Worm (Caenorhabditis elegans) whole organism, L1 larva: ENCODE data around the gene gpr-2.
A peak's percentile ranks its signal among the peaks of the same experiment; 100 is the strongest.

Experiments used
- C04F5.9 ChIP-seq: sonication (generic microtip); optimal IDR thresholded peaks from 2 replicates; lab custom pipeline; 2016; ENCODE audit warnings: missing genetic modification characterization, missing compliant biosample characterization
- C34B4.2 ChIP-seq: sonication (generic microtip); optimal IDR thresholded peaks from 2 replicates; lab custom pipeline; 2017; ENCODE audit warnings: mild to moderate bottlenecking, missing genetic modification characterization, missing compliant biosample characterization
- F16B12.6 ChIP-seq: fragments of 150-350 bp; optimal IDR thresholded peaks from 2 replicates; lab custom pipeline; 2014; ENCODE audit warnings: missing biosample characterization, missing genetic modification characterization
- Y116A8C.19 ChIP-seq: sonication (generic microtip); optimal IDR thresholded peaks from 2 replicates; lab custom pipeline; 2016; ENCODE audit warnings: missing compliant biosample characterization, missing genetic modification characterization, borderline replicate concordance
- aha-1 ChIP-seq: fragments of 150-350 bp; optimal IDR thresholded peaks from 2 replicates; lab custom pipeline; 2014; ENCODE audit warnings: missing biosample characterization, missing genetic modification characterization
- ama-1 ChIP-seq: fragments of 150-350 bp; optimal IDR thresholded peaks from 2 replicates; lab custom pipeline; 2014
- blmp-1 ChIP-seq: fragments of 150-350 bp; optimal IDR thresholded peaks from 2 replicates; lab custom pipeline; 2014; ENCODE audit warnings: missing biosample characterization, missing genetic modification characterization
- ceh-63 ChIP-seq: fragments of 200-800 bp; sonication (Bioruptor generic); optimal IDR thresholded peaks from 2 replicates; lab custom pipeline; 2018; ENCODE audit warnings: mild to moderate bottlenecking, missing genetic modification characterization, missing compliant biosample characterization
- ceh-88 ChIP-seq: fragments of 200-800 bp; sonication (Bioruptor generic); IDR thresholded peaks from 2 replicates; pipeline ENCODE4 v1.3.6; 2022; ENCODE audit warnings: missing genetic modification characterization, missing compliant biosample characterization
- ceh-90 ChIP-seq: sonication (generic microtip); optimal IDR thresholded peaks from 2 replicates; lab custom pipeline; 2016; ENCODE audit warnings: missing genetic modification characterization, missing compliant biosample characterization
- ces-1 ChIP-seq: fragments of 150-350 bp; optimal IDR thresholded peaks from 2 replicates; lab custom pipeline; 2014; ENCODE audit warnings: missing biosample characterization, missing genetic modification reagents, missing genetic modification characterization
- dpl-1 ChIP-seq, 3 experiments: fragments of 150-350 bp in 2 of 3; sonication (generic microtip) in 1 of 3; optimal IDR thresholded peaks; 2 replicates each; lab custom pipeline; 2014 to 2017; ENCODE audit warnings: missing biosample characterization in 3 of 3, missing genetic modification characterization in 3 of 3, missing genetic modification reagents in 3 of 3
- dsc-1 ChIP-seq: sonication (generic microtip); optimal IDR thresholded peaks from 2 replicates; lab custom pipeline; 2016; ENCODE audit warnings: mild to moderate bottlenecking, missing genetic modification characterization, missing compliant biosample characterization
- efl-1 ChIP-seq, 4 experiments: fragments of 150-350 bp; optimal IDR thresholded peaks in 3 of 4; peaks in 1 of 4; 1 replicate in 1 of 4; 2 replicates in 3 of 4; lab custom pipeline; 2014; ENCODE audit warnings: missing biosample characterization in 2 of 4, missing genetic modification characterization in 2 of 4, missing genetic modification reagents in 2 of 4
- egl-13 ChIP-seq: sonication (generic microtip); optimal IDR thresholded peaks from 2 replicates; lab custom pipeline; 2016; ENCODE audit warnings: missing genotype, missing genetic modification reagents, missing genetic modification characterization, missing compliant biosample characterization
- egl-27 ChIP-seq, 2 experiments: fragments of 150-350 bp in 1 of 2; sonication (generic microtip); optimal IDR thresholded peaks; 3 replicates each; lab custom pipeline; 2017 to 2018; ENCODE audit warnings: missing biosample characterization in 2 of 2, missing genetic modification characterization in 2 of 2, missing genetic modification reagents in 2 of 2
- elt-2 ChIP-seq: sonication (generic microtip); optimal IDR thresholded peaks from 2 replicates; lab custom pipeline; 2016; ENCODE audit warnings: missing genetic modification characterization, mild to moderate bottlenecking, inconsistent platforms, missing compliant biosample characterization, missing genetic modification reagents
- fkh-8 ChIP-seq: sonication (generic microtip); optimal IDR thresholded peaks from 2 replicates; lab custom pipeline; 2016; ENCODE audit warnings: mild to moderate bottlenecking, missing genetic modification characterization, missing compliant biosample characterization
- grh-1 ChIP-seq: fragments of 200-800 bp; sonication (Bioruptor generic); IDR thresholded peaks from 2 replicates; pipeline ENCODE4 v1.3.6; 2022; ENCODE audit warnings: missing genetic modification reagents, missing genetic modification characterization, missing compliant biosample characterization
- hlh-4 ChIP-seq: sonication (generic microtip); optimal IDR thresholded peaks from 2 replicates; lab custom pipeline; 2016; ENCODE audit warnings: mild to moderate bottlenecking, missing genetic modification characterization, missing compliant biosample characterization
- hpl-2 ChIP-seq: fragments of 150-350 bp; optimal IDR thresholded peaks from 2 replicates; lab custom pipeline; 2014; ENCODE audit warnings: missing biosample characterization, missing genetic modification reagents, missing genetic modification characterization
- irx-1 ChIP-seq: sonication (generic microtip); optimal IDR thresholded peaks from 2 replicates; lab custom pipeline; 2016; ENCODE audit warnings: missing genetic modification characterization, missing compliant biosample characterization
- isw-1 ChIP-seq: fragments of 200-800 bp; sonication (Bioruptor generic); IDR thresholded peaks from 2 replicates; pipeline ENCODE4 v1.3.6; 2022; ENCODE audit warnings: missing genetic modification characterization, missing compliant biosample characterization
- jun-1 ChIP-seq: fragments of 150-350 bp; optimal IDR thresholded peaks from 2 replicates; lab custom pipeline; 2014; ENCODE audit warnings: missing biosample characterization, missing genetic modification reagents, missing genetic modification characterization
- lin-13 ChIP-seq: fragments of 150-350 bp; optimal IDR thresholded peaks from 2 replicates; lab custom pipeline; 2014; ENCODE audit warnings: missing biosample characterization, missing genetic modification reagents, missing genetic modification characterization
- lin-15B ChIP-seq: fragments of 150-350 bp; sonication (generic microtip); optimal IDR thresholded peaks from 3 replicates; lab custom pipeline; 2014; ENCODE audit warnings: missing biosample characterization, missing genetic modification characterization
- lin-39 ChIP-seq: fragments of 150-350 bp; optimal IDR thresholded peaks from 2 replicates; lab custom pipeline; 2014; ENCODE audit warnings: missing biosample characterization, missing genetic modification reagents, missing genetic modification characterization
- lsy-2 ChIP-seq, 2 experiments: fragments of 150-350 bp; optimal IDR thresholded peaks; 2 replicates each; lab custom pipeline; 2014; ENCODE audit warnings: missing biosample characterization in 2 of 2, missing genetic modification characterization in 2 of 2
- mab-9 ChIP-seq: fragments of 200-800 bp; sonication (Bioruptor generic); IDR thresholded peaks from 2 replicates; pipeline ENCODE4 v1.3.6; 2022; ENCODE audit warnings: missing genetic modification reagents, missing genetic modification characterization, missing compliant biosample characterization
- mdl-1 ChIP-seq, 2 experiments: fragments of 150-350 bp; optimal IDR thresholded peaks; 2 replicates each; lab custom pipeline; 2014 to 2017; ENCODE audit warnings: missing biosample characterization in 2 of 2, missing genetic modification characterization in 2 of 2, inconsistent platforms in 1 of 2
- mef-2 ChIP-seq: fragments of 150-350 bp; optimal IDR thresholded peaks from 2 replicates; lab custom pipeline; 2014; ENCODE audit warnings: missing biosample characterization, missing genetic modification characterization
- mep-1 ChIP-seq: fragments of 150-350 bp; optimal IDR thresholded peaks from 2 replicates; lab custom pipeline; 2014; ENCODE audit warnings: missing biosample characterization, missing genetic modification characterization
- nhr-12 ChIP-seq: sonication (generic microtip); optimal IDR thresholded peaks from 2 replicates; lab custom pipeline; 2017; ENCODE audit warnings: missing biosample characterization, missing genetic modification characterization
- nhr-19 ChIP-seq: fragments of 200-800 bp; sonication (Bioruptor generic); conservative IDR thresholded peaks from 2 replicates; pipeline ENCODE4 v1.3.6; 2022; ENCODE audit warnings: missing genetic modification characterization, missing compliant biosample characterization
- nhr-20 ChIP-seq: sonication (generic microtip); optimal IDR thresholded peaks from 2 replicates; lab custom pipeline; 2016; ENCODE audit warnings: mild to moderate bottlenecking, missing genetic modification characterization, missing compliant biosample characterization
- nhr-28 ChIP-seq: fragments of 150-350 bp; optimal IDR thresholded peaks from 2 replicates; lab custom pipeline; 2014; ENCODE audit warnings: missing biosample characterization, missing genetic modification characterization
- nhr-71 ChIP-seq: sonication (generic microtip); optimal IDR thresholded peaks from 2 replicates; lab custom pipeline; 2016; ENCODE audit warnings: mild to moderate bottlenecking, missing genetic modification characterization, moderate library complexity, missing compliant biosample characterization
- nhr-77 ChIP-seq: fragments of 150-350 bp; optimal IDR thresholded peaks from 2 replicates; lab custom pipeline; 2014; ENCODE audit warnings: missing biosample characterization, missing genetic modification characterization
- nhr-84 ChIP-seq: sonication (generic microtip); optimal IDR thresholded peaks from 2 replicates; lab custom pipeline; 2017; ENCODE audit warnings: missing biosample characterization, missing genetic modification characterization
- nhr-85 ChIP-seq: sonication (generic microtip); peaks from one replicate; lab custom pipeline; 2016; ENCODE audit warnings: missing genetic modification characterization, inconsistent platforms, missing compliant biosample characterization
- pax-3 ChIP-seq: fragments of 200-800 bp; sonication (Bioruptor generic); optimal IDR thresholded peaks from 2 replicates; lab custom pipeline; 2018; ENCODE audit warnings: mild to moderate bottlenecking, missing genetic modification characterization, moderate library complexity, missing compliant biosample characterization
- rnt-1 ChIP-seq: sonication (generic microtip); optimal IDR thresholded peaks from 2 replicates; lab custom pipeline; 2016; ENCODE audit warnings: mild to moderate bottlenecking, missing genetic modification characterization, moderate library complexity, missing compliant biosample characterization
- sox-4 ChIP-seq: sonication (generic microtip); optimal IDR thresholded peaks from 2 replicates; lab custom pipeline; 2016; ENCODE audit warnings: missing genetic modification characterization, missing compliant biosample characterization
- sup-37 ChIP-seq: fragments of 200-800 bp; sonication (Bioruptor generic); optimal IDR thresholded peaks from 2 replicates; lab custom pipeline; 2018; ENCODE audit warnings: mild to moderate bottlenecking, missing genetic modification characterization, missing compliant biosample characterization
- tbx-2 ChIP-seq: sonication (generic microtip); optimal IDR thresholded peaks from 2 replicates; lab custom pipeline; 2016; ENCODE audit warnings: missing genetic modification characterization, missing compliant biosample characterization
- tlp-1 ChIP-seq: fragments of 150-350 bp; optimal IDR thresholded peaks from 2 replicates; lab custom pipeline; 2014; ENCODE audit warnings: missing biosample characterization, missing genetic modification characterization
- unc-130 ChIP-seq: fragments of 150-350 bp; optimal IDR thresholded peaks from 2 replicates; lab custom pipeline; 2017; ENCODE audit warnings: missing biosample characterization, missing genetic modification characterization, inconsistent platforms
- unc-86 ChIP-seq: sonication (generic microtip); optimal IDR thresholded peaks from 2 replicates; lab custom pipeline; 2016; ENCODE audit warnings: missing genetic modification characterization, missing compliant biosample characterization
- unc-98 ChIP-seq: fragments of 200-800 bp; sonication (Bioruptor generic); IDR thresholded peaks from 2 replicates; pipeline ENCODE4 v1.3.6; 2022; ENCODE audit warnings: missing genetic modification characterization, missing compliant biosample characterization
- vab-15 ChIP-seq: sonication (generic microtip); optimal IDR thresholded peaks from 2 replicates; lab custom pipeline; 2017; ENCODE audit warnings: missing genotype, mild to moderate bottlenecking, missing genetic modification characterization, missing compliant biosample characterization
- zip-4 ChIP-seq: fragments of 200-800 bp; sonication (Bioruptor generic); optimal IDR thresholded peaks from 2 replicates; lab custom pipeline; 2018; ENCODE audit warnings: mild to moderate bottlenecking, missing genetic modification characterization, moderate library complexity, missing compliant biosample characterization
- ztf-11 ChIP-seq, 2 experiments: sonication (generic microtip); optimal IDR thresholded peaks; 2 replicates each; lab custom pipeline; 2016 to 2017; ENCODE audit warnings: missing genetic modification characterization in 2 of 2, missing biosample characterization in 1 of 2, missing compliant biosample characterization in 1 of 2
- ztf-4 ChIP-seq: fragments of 150-350 bp; optimal IDR thresholded peaks from 2 replicates; lab custom pipeline; 2014; ENCODE audit warnings: missing biosample characterization, missing genetic modification characterization

Gene gpr-2

ce11 chrIII:9393114-9393780 is at the start of gene gpr-2, which contains the start of gene rgr-1:
TSS of gene gpr-2 (minus strand) at chrIII:9393164.
TSS of gene rgr-1 (plus strand) at chrIII:9393730.
- no peak for TF ChIP-seq ztf-4 (tag; lab: Kevin White, UChicago)
- peak; percentile 52 for TF ChIP-seq blmp-1 (tag; lab: Kevin White, UChicago)
- TF ChIP-seq sox-4 (tag; lab: Kevin White, UChicago) = no peak
- no peak for TF ChIP-seq grh-1
- TF ChIP-seq mep-1 = peak; percentile 29
- peak in 1 of 2 experiments; percentile 23 for TF ChIP-seq mdl-1 (tag; optimal IDR thresholded peaks at IDR 0.05; lab: Kevin White, UChicago)
- TF ChIP-seq fkh-8 (tag; lab: Kevin White, UChicago) = no peak
- no peak for TF ChIP-seq vab-15 (tag; lab: Kevin White, UChicago)
- TF ChIP-seq mef-2 (tag; lab: Kevin White, UChicago) = no peak
- TF ChIP-seq nhr-12 (tag; lab: Kevin White, UChicago) = no peak
- no peak for TF ChIP-seq mab-9
- no peak for TF ChIP-seq unc-98 (GFP tag; lab: Robert Waterston, UW)
- TF ChIP-seq ama-1 = no peak
- TF ChIP-seq lsy-2 (tag; optimal IDR thresholded peaks at IDR 0.05; lab: Kevin White, UChicago) = peak; percentile 56 to 72
- TF ChIP-seq C34B4.2 (tag; lab: Kevin White, UChicago) = no peak
- peak; percentile 59 to 88 for TF ChIP-seq efl-1 (optimal IDR thresholded peaks at IDR 0.05; lab: Kevin White, UChicago)
- TF ChIP-seq efl-1 (GFP tag; optimal IDR thresholded peaks at IDR 0.05 in 1 of 2; lab: Kevin White, UChicago) = peak; percentile 88 to 99
- TF ChIP-seq C04F5.9 = peak; percentile 23
- peak; percentile 11; the same call in 1 of the 2 replicates for TF ChIP-seq isw-1
- no peak for TF ChIP-seq Y116A8C.19 (tag; lab: Kevin White, UChicago)
- TF ChIP-seq nhr-85 = peak; percentile 73
- peak; percentile 57 for TF ChIP-seq rnt-1 (tag; lab: Kevin White, UChicago)
- no peak for TF ChIP-seq hlh-4 (tag; lab: Kevin White, UChicago)
- TF ChIP-seq ceh-88 (GFP tag; lab: Robert Waterston, UW) = no peak
- TF ChIP-seq lin-13 = no peak
- no peak for TF ChIP-seq pax-3
- TF ChIP-seq egl-13 = no peak
- peak; percentile 4 for TF ChIP-seq irx-1 (tag; lab: Kevin White, UChicago)
- no peak for TF ChIP-seq ceh-63
- no peak for TF ChIP-seq elt-2
- TF ChIP-seq dsc-1 = peak; percentile 26
- TF ChIP-seq dpl-1 (GFP tag; optimal IDR thresholded peaks at IDR 0.05; lab: Kevin White, UChicago) = peak; percentile 77 to 90 (median 87)
- TF ChIP-seq F16B12.6 (tag; lab: Kevin White, UChicago) = peak; percentile 90
- no peak for TF ChIP-seq unc-86 (tag; lab: Kevin White, UChicago)
- no peak for TF ChIP-seq tlp-1 (tag; lab: Kevin White, UChicago)
- TF ChIP-seq lin-39 (tag; lab: Kevin White, UChicago) = no peak
- TF ChIP-seq nhr-20 (tag; lab: Kevin White, UChicago) = no peak
- no peak for TF ChIP-seq ztf-11 (tag; optimal IDR thresholded peaks at IDR 0.05; lab: Kevin White, UChicago)
- no peak for TF ChIP-seq hpl-2 (GFP tag; lab: Kevin White, UChicago)
- TF ChIP-seq nhr-84 = no peak
- TF ChIP-seq sup-37 = no peak
- peak; percentile 61 for TF ChIP-seq unc-130 (tag; lab: Kevin White, UChicago)
- TF ChIP-seq nhr-19 (GFP tag; lab: Robert Waterston, UW) = peak; percentile 49
- TF ChIP-seq nhr-71 (tag; lab: Kevin White, UChicago) = peak; percentile 37
- peak; percentile 23 for TF ChIP-seq lin-15B (tag; lab: Kevin White, UChicago)
- TF ChIP-seq tbx-2 (tag; lab: Kevin White, UChicago) = no peak
- TF ChIP-seq egl-27 (tag; optimal IDR thresholded peaks at IDR 0.05; lab: Kevin White, UChicago) = no peak
- no peak for TF ChIP-seq aha-1 (tag; lab: Kevin White, UChicago)
- TF ChIP-seq zip-4 (GFP tag; lab: Kevin White, UChicago) = no peak
- no peak for TF ChIP-seq ces-1 (GFP tag; lab: Kevin White, UChicago)
- no peak for TF ChIP-seq nhr-77 (tag; lab: Kevin White, UChicago)
- TF ChIP-seq jun-1 (tag; lab: Kevin White, UChicago) = no peak
- TF ChIP-seq ceh-90 (tag; lab: Kevin White, UChicago) = no peak
- TF ChIP-seq nhr-28 (tag; lab: Kevin White, UChicago) = no peak
